Fruit fly (Drosophila melanogaster) whole organism, wandering third instar larva: Measurements from ENCODE around the gene CG6296.

ENCODE experiments used
- Jra ChIP-seq: sonication (Bioruptor generic); optimal IDR thresholded peaks from 2 replicates; lab custom pipeline; 2016; ENCODE audit warnings: missing biosample characterization, missing genetic modification characterization
- Myc ChIP-seq: fragments of >200 bp; optimal IDR thresholded peaks from 2 replicates; lab custom pipeline; 2017
- fru ChIP-seq: fragments of 200-800 bp; sonication (Bioruptor generic); optimal IDR thresholded peaks from 3 replicates; lab custom pipeline; 2016; ENCODE audit warnings: missing biosample characterization, mild to moderate bottlenecking, missing genetic modification characterization
- pan ChIP-seq: fragments of >200 bp; optimal IDR thresholded peaks from 2 replicates; lab custom pipeline; 2017
- usp ChIP-seq: fragments of >200 bp; optimal IDR thresholded peaks from 2 replicates; lab custom pipeline; 2017; ENCODE audit warnings: missing biosample characterization, missing genetic modification characterization

dm6 chr3R:26978241-26978640 lies 27.0 kb downstream of the CG6296 start, which contains the start of the genes CG14253 and CG46313:
- TF ChIP-seq pan (lab: Kevin White, UChicago) (no peak), Myc (lab: Kevin White, UChicago) (no peak), fru (GFP tag; lab: Kevin White, UChicago) (no peak), Jra (GFP tag; lab: Kevin White, UChicago) (no peak), usp (no peak)
